Worm (Caenorhabditis elegans) whole organism, late embryonic: ENCODE data around the gene T24E12.1.

Experiments
- C08G9.2 ChIP-seq: sonication (generic microtip); optimal IDR thresholded peaks from 2 replicates; lab custom pipeline; 2016; ENCODE audit warnings: mild to moderate bottlenecking, missing genetic modification characterization, moderate library complexity, missing compliant biosample characterization
- C38D4.7 ChIP-seq: fragments of 200-800 bp; sonication (Bioruptor generic); optimal IDR thresholded peaks from 2 replicates; lab custom pipeline; 2018; ENCODE audit warnings: mild to moderate bottlenecking, missing genetic modification characterization, moderate library complexity, missing compliant biosample characterization
- F13H6.1 ChIP-seq: sonication (generic microtip); optimal IDR thresholded peaks from 2 replicates; lab custom pipeline; 2016; ENCODE audit warnings: missing genetic modification characterization, missing compliant biosample characterization
- K02D7.2 ChIP-seq: sonication (generic microtip); optimal IDR thresholded peaks from 2 replicates; lab custom pipeline; 2017; ENCODE audit warnings: mild to moderate bottlenecking, missing genetic modification characterization, missing compliant biosample characterization
- K09A11.1 ChIP-seq: sonication (generic microtip); optimal IDR thresholded peaks from 2 replicates; lab custom pipeline; 2017; ENCODE audit warnings: antibody characterized with exemption, mild to moderate bottlenecking, missing genetic modification characterization, missing compliant biosample characterization; ENCODE audit not compliant: insufficient read depth
- T23F11.4 ChIP-seq: fragments of 200-800 bp; sonication (Bioruptor generic); optimal IDR thresholded peaks from 2 replicates; lab custom pipeline; 2018; ENCODE audit warnings: mild to moderate bottlenecking, missing genetic modification characterization, missing compliant biosample characterization
- ceh-14 ChIP-seq: sonication (generic microtip); optimal IDR thresholded peaks from 2 replicates; lab custom pipeline; 2016; ENCODE audit warnings: missing genotype, missing genetic modification characterization, missing compliant biosample characterization
- ceh-19 ChIP-seq: fragments of 200-800 bp; sonication (Bioruptor generic); optimal IDR thresholded peaks from 2 replicates; lab custom pipeline; 2018; ENCODE audit warnings: mild to moderate bottlenecking, missing genetic modification characterization, missing compliant biosample characterization
- ceh-2 ChIP-seq: sonication (generic microtip); optimal IDR thresholded peaks from 2 replicates; lab custom pipeline; 2016; ENCODE audit warnings: missing genotype, missing genetic modification characterization, missing compliant biosample characterization
- ceh-22 ChIP-seq: sonication (generic microtip); optimal IDR thresholded peaks from 2 replicates; lab custom pipeline; 2017; ENCODE audit warnings: missing biosample characterization, missing genetic modification characterization
- ceh-24 ChIP-seq: sonication (generic microtip); optimal IDR thresholded peaks from 2 replicates; lab custom pipeline; 2016; ENCODE audit warnings: mild to moderate bottlenecking, missing genetic modification characterization, missing compliant biosample characterization
- ceh-31 ChIP-seq: sonication (generic microtip); optimal IDR thresholded peaks from 2 replicates; lab custom pipeline; 2016; ENCODE audit warnings: missing genetic modification characterization, missing compliant biosample characterization
- ceh-9 ChIP-seq: sonication (generic microtip); optimal IDR thresholded peaks from 2 replicates; lab custom pipeline; 2016; ENCODE audit warnings: mild to moderate bottlenecking, missing genetic modification characterization, inconsistent platforms, missing compliant biosample characterization
- che-1 ChIP-seq: sonication (generic microtip); optimal IDR thresholded peaks from 2 replicates; lab custom pipeline; 2016; ENCODE audit warnings: mild to moderate bottlenecking, missing genetic modification characterization, missing compliant biosample characterization
- dmd-4 ChIP-seq: sonication (generic microtip); optimal IDR thresholded peaks from 2 replicates; lab custom pipeline; 2016; ENCODE audit warnings: borderline replicate concordance, missing genetic modification characterization, missing compliant biosample characterization
- elt-2 ChIP-seq: sonication (generic microtip); optimal IDR thresholded peaks from 2 replicates; lab custom pipeline; 2016; ENCODE audit warnings: missing genetic modification reagents, missing genetic modification characterization, missing compliant biosample characterization
- ets-4 ChIP-seq: sonication (generic microtip); optimal IDR thresholded peaks from 2 replicates; lab custom pipeline; 2016; ENCODE audit warnings: missing genetic modification characterization, missing compliant biosample characterization
- eyg-1 ChIP-seq: sonication (generic microtip); optimal IDR thresholded peaks from 2 replicates; lab custom pipeline; 2016; ENCODE audit warnings: missing genotype, missing genetic modification characterization, missing compliant biosample characterization
- fax-1 ChIP-seq: sonication (generic microtip); optimal IDR thresholded peaks from 2 replicates; lab custom pipeline; 2016; ENCODE audit warnings: missing genotype, missing genetic modification characterization, missing compliant biosample characterization
- fkh-10 ChIP-seq: fragments of 150-350 bp; optimal IDR thresholded peaks from 2 replicates; lab custom pipeline; 2014; ENCODE audit warnings: missing biosample characterization, missing genetic modification reagents, missing genetic modification characterization
- fkh-6 ChIP-seq: sonication (generic microtip); optimal IDR thresholded peaks from 2 replicates; lab custom pipeline; 2016; ENCODE audit warnings: missing genetic modification characterization, missing compliant biosample characterization
- hlh-30 ChIP-seq: sonication (generic microtip); optimal IDR thresholded peaks from 2 replicates; lab custom pipeline; 2017; ENCODE audit warnings: antibody characterized with exemption, missing genetic modification characterization, missing compliant biosample characterization; ENCODE audit not compliant: insufficient read depth
- hlh-6 ChIP-seq: sonication (generic microtip); optimal IDR thresholded peaks from 2 replicates; lab custom pipeline; 2016; ENCODE audit warnings: missing genotype, missing genetic modification characterization, missing compliant biosample characterization
- lim-6 ChIP-seq: sonication (generic microtip); optimal IDR thresholded peaks from 2 replicates; lab custom pipeline; 2016; ENCODE audit warnings: missing genetic modification characterization, missing compliant biosample characterization
- lin-11 ChIP-seq: fragments of 200-800 bp; sonication (Bioruptor generic); optimal IDR thresholded peaks from 2 replicates; lab custom pipeline; 2018; ENCODE audit warnings: mild to moderate bottlenecking, missing genetic modification characterization, missing compliant biosample characterization
- npax-4 ChIP-seq: sonication (generic microtip); optimal IDR thresholded peaks from 2 replicates; lab custom pipeline; 2016; ENCODE audit warnings: missing genetic modification characterization, missing compliant biosample characterization
- odd-2 ChIP-seq: sonication (generic microtip); optimal IDR thresholded peaks from 2 replicates; lab custom pipeline; 2017; ENCODE audit warnings: antibody characterized with exemption, mild to moderate bottlenecking, missing genetic modification characterization, missing compliant biosample characterization
- pag-3 ChIP-seq: sonication (generic microtip); optimal IDR thresholded peaks from 2 replicates; lab custom pipeline; 2016; ENCODE audit warnings: missing compliant biosample characterization, missing genetic modification characterization, borderline replicate concordance
- pat-9 ChIP-seq: fragments of 200-800 bp; sonication (Bioruptor generic); optimal IDR thresholded peaks from 2 replicates; lab custom pipeline; 2018; ENCODE audit warnings: mild to moderate bottlenecking, missing genetic modification characterization, moderate library complexity, missing compliant biosample characterization
- pha-2 ChIP-seq: sonication (generic microtip); optimal IDR thresholded peaks from 2 replicates; lab custom pipeline; 2017; ENCODE audit warnings: mild to moderate bottlenecking, missing genetic modification characterization, missing compliant biosample characterization
- pqm-1 ChIP-seq: sonication (generic microtip); optimal IDR thresholded peaks from 2 replicates; lab custom pipeline; 2016; ENCODE audit warnings: missing genetic modification characterization, missing compliant biosample characterization
- rnt-1 ChIP-seq: sonication (generic microtip); optimal IDR thresholded peaks from 2 replicates; lab custom pipeline; 2016; ENCODE audit warnings: missing genetic modification characterization, missing compliant biosample characterization
- sdc-2 ChIP-seq: sonication (generic microtip); optimal IDR thresholded peaks from 2 replicates; lab custom pipeline; 2016; ENCODE audit warnings: missing genotype, missing genetic modification characterization, missing compliant biosample characterization
- syd-9 ChIP-seq: sonication (generic microtip); optimal IDR thresholded peaks from 2 replicates; lab custom pipeline; 2016; ENCODE audit warnings: mild to moderate bottlenecking, missing genetic modification characterization, moderate library complexity, missing compliant biosample characterization
- tbx-2 ChIP-seq: sonication (generic microtip); optimal IDR thresholded peaks from 2 replicates; lab custom pipeline; 2016; ENCODE audit warnings: missing genetic modification characterization, missing compliant biosample characterization
- unc-3 ChIP-seq, 2 experiments: fragments of 200-800 bp in 1 of 2; sonication (Bioruptor generic) in 1 of 2; sonication (generic microtip) in 1 of 2; conservative IDR thresholded peaks in 1 of 2; optimal IDR thresholded peaks in 1 of 2; 2 replicates each; pipeline versions ENCODE4 v1.3.6 to Lab custom; 2016 to 2022; ENCODE audit warnings: missing compliant biosample characterization in 2 of 2, missing genetic modification characterization in 2 of 2, missing genetic modification reagents in 1 of 2
- unc-86 ChIP-seq: sonication (generic microtip); optimal IDR thresholded peaks from 2 replicates; lab custom pipeline; 2016; ENCODE audit warnings: missing genetic modification characterization, missing compliant biosample characterization
- zip-5 ChIP-seq: sonication (generic microtip); optimal IDR thresholded peaks from 2 replicates; lab custom pipeline; 2016; ENCODE audit warnings: missing genetic modification characterization, missing compliant biosample characterization
- ztf-16 ChIP-seq: sonication (generic microtip); optimal IDR thresholded peaks from 2 replicates; lab custom pipeline; 2017; ENCODE audit warnings: missing genetic modification characterization, missing compliant biosample characterization

The T24E12.1 gene

DNA sequence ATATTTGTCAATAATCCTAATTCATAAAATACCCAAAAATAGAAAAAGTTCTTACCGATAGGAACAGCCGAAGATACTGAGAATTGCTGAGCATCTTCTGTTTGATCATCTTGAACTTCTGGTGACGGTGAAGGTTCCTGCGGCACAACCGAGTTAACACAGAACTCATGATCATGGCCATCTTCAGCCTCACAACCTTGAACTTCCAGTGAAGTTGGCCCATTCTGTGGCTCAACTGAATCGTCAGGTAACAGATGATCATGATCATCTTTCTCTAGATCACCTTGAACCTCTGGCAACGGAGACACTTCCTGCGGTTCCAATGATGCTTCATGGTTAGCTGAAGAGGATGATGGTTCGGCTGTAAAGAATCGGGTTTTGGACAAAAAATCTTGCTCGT is 13.7 kb upstream of the T24E12.1 start:
- TF ChIP-seq zip-5 (tag; lab: Kevin White, UChicago) (no peak), ceh-2 (tag; lab: Kevin White, UChicago) (no peak), K09A11.1 (tag; lab: Kevin White, UChicago) (no peak), C38D4.7 (GFP tag; lab: Kevin White, UChicago) (no peak), ztf-16 (tag; lab: Kevin White, UChicago) (no peak), hlh-30 (tag; lab: Kevin White, UChicago) (no peak), odd-2 (tag; lab: Kevin White, UChicago) (no peak), fkh-6 (no peak)

DNA sequence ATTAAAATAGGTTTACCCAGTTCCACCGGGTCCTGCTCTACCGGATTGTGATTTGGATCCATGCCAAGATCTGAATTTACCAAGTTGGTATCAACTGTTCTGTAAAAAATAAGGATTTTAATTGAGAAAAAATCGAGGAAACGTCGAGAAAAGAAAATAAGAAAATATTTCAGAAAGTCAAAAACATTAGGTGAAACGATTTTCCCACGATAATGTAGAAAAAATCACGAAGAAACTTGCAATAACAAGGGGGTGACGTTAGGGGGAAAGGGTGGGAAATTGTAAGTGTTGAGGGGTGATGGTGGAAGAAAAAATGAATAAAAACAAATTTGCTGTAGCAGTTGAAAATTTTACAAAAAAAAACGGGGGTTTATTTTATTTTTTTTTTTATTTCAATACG is 12.2 kb upstream of the T24E12.1 start, which contains the start of gene T24E12.10:
Gene T24E12.10, minus strand, starts transcription at position 101 of the 400 bp plus-strand sequence.
- TF ChIP-seq ets-4: no peak
- no peak for TF ChIP-seq ceh-24 (tag; lab: Kevin White, UChicago)
- no peak for TF ChIP-seq ceh-9 (tag; lab: Kevin White, UChicago)
- no peak for TF ChIP-seq T23F11.4
- no peak for TF ChIP-seq tbx-2
- TF ChIP-seq pat-9 (tag; lab: Kevin White, UChicago): no peak
- TF ChIP-seq rnt-1 (tag; lab: Kevin White, UChicago): no peak
- no peak for TF ChIP-seq hlh-6
- no peak for TF ChIP-seq syd-9 (tag; lab: Kevin White, UChicago)
- no peak for TF ChIP-seq unc-86 (tag; lab: Kevin White, UChicago)
- no peak for TF ChIP-seq lin-11 (tag; lab: Kevin White, UChicago)
- TF ChIP-seq F13H6.1 (tag; lab: Kevin White, UChicago): no peak
- TF ChIP-seq fkh-10 (GFP tag; lab: Kevin White, UChicago): no peak
- no peak for TF ChIP-seq fkh-6
- no peak for TF ChIP-seq ceh-31 (tag; lab: Kevin White, UChicago)

DNA sequence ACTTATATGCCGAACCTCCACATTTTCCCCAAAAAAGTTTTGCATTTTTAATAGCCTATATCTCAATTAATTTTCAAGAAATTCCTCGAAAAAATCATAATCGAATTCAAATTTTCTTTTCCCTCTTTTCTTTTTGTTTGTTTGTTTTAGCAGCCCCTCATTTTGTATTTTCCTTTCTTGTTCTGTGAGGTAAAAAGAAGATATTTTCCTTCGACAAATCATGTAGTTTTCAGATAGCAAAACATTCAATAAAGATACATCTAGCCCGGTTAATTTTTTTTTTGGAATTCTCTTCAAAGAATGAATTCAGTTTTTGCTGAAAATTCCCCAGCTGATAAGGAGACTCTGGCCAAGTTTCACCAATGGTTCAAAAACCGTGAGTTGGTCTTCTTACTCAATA is 9.6 kb upstream of the T24E12.1 start, which contains the start of gene T24E12.3:
Gene T24E12.3, plus strand, starts transcription at position 301 of the 400 bp plus-strand sequence.
- no peak for TF ChIP-seq unc-3 (GFP tag; conservative IDR thresholded peaks at IDR 0.05; lab: Robert Waterston, UW)
- TF ChIP-seq unc-3 (tag; optimal IDR thresholded peaks at IDR 0.05; lab: Kevin White, UChicago): no peak
- TF ChIP-seq pag-3 (tag; lab: Kevin White, UChicago): no peak
- TF ChIP-seq ceh-22 (tag; lab: Kevin White, UChicago): no peak
- TF ChIP-seq elt-2 (tag; lab: Kevin White, UChicago): no peak
- TF ChIP-seq K02D7.2 (tag; lab: Kevin White, UChicago): no peak
- no peak for TF ChIP-seq pha-2 (tag; lab: Kevin White, UChicago)
- TF ChIP-seq ceh-14 (tag; lab: Kevin White, UChicago): no peak
- no peak for TF ChIP-seq pqm-1 (tag; lab: Kevin White, UChicago)
- no peak for TF ChIP-seq lim-6
- TF ChIP-seq eyg-1 (tag; lab: Kevin White, UChicago): no peak
- no peak for TF ChIP-seq dmd-4 (tag; lab: Kevin White, UChicago)
- TF ChIP-seq fax-1 (tag; lab: Kevin White, UChicago): no peak
- no peak for TF ChIP-seq che-1 (tag; lab: Kevin White, UChicago)
- TF ChIP-seq npax-4 (tag; lab: Kevin White, UChicago): no peak
- TF ChIP-seq ceh-19 (GFP tag; lab: Kevin White, UChicago): no peak
- TF ChIP-seq C08G9.2: no peak
- no peak for TF ChIP-seq hlh-30 (tag; lab: Kevin White, UChicago)
- TF ChIP-seq syd-9 (tag; lab: Kevin White, UChicago): no peak
- TF ChIP-seq sdc-2: no peak
